Fruit fly (Drosophila melanogaster) whole organism, embryonic: Measurements from ENCODE around the gene CG17207.
"Not testable (repeated sequence)": the region's sequence is repeated elsewhere in the genome, so short reads cannot be mapped to it uniquely, and the experiment has no call there.

Experiments used
- Blimp-1 ChIP-seq: fragments of 200-800 bp; sonication (Bioruptor generic); optimal IDR thresholded peaks from 3 replicates; lab custom pipeline; 2018; ENCODE audit warnings: missing biosample characterization, missing genetic modification characterization, mild to moderate bottlenecking, moderate library complexity, missing genetic modification reagents
- CG13624 ChIP-seq: fragments of 200-800 bp; sonication (Bioruptor generic); optimal IDR thresholded peaks from 2 replicates; lab custom pipeline; 2016; ENCODE audit warnings: missing biosample characterization, missing genetic modification characterization
- CG15269 ChIP-seq: fragments of 200-800 bp; sonication (Bioruptor generic); optimal IDR thresholded peaks from 2 replicates; lab custom pipeline; 2018; ENCODE audit warnings: missing biosample characterization, mild to moderate bottlenecking, missing genetic modification characterization, moderate library complexity
- CG5180 ChIP-seq: fragments of 200-800 bp; sonication (Bioruptor generic); optimal IDR thresholded peaks from 3 replicates; lab custom pipeline; 2017; ENCODE audit warnings: missing biosample characterization, missing genetic modification characterization, mild to moderate bottlenecking, moderate library complexity, missing genetic modification reagents
- CG6272 ChIP-seq: fragments of 200-800 bp; sonication (Bioruptor generic); IDR thresholded peaks from 2 replicates; pipeline ENCODE4 v1.3.6; 2022; ENCODE audit warnings: missing biosample characterization, missing genetic modification characterization
- CG8765 ChIP-seq: fragments of 200-800 bp; sonication (Bioruptor generic); IDR thresholded peaks from 2 replicates; pipeline ENCODE4 v1.3.6; 2022; ENCODE audit warnings: missing biosample characterization, missing genetic modification characterization
- CHES-1-like ChIP-seq: fragments of 200-800 bp; sonication (Bioruptor generic); optimal IDR thresholded peaks from 2 replicates; lab custom pipeline; 2016; ENCODE audit warnings: missing biosample characterization, missing genetic modification characterization
- CTCF ChIP-seq: fragments of 200-800 bp; sonication (Bioruptor generic); optimal IDR thresholded peaks from 2 replicates; lab custom pipeline; 2017; ENCODE audit warnings: missing biosample characterization, mild to moderate bottlenecking, missing genetic modification characterization, moderate library complexity
- Deaf1 ChIP-seq: fragments of 200-800 bp; optimal IDR thresholded peaks from 3 replicates; lab custom pipeline; 2019; ENCODE audit warnings: missing biosample characterization, mild to moderate bottlenecking, missing genetic modification characterization, moderate library complexity
- Fer3 ChIP-seq: fragments of 200-800 bp; sonication (Bioruptor generic); optimal IDR thresholded peaks from 2 replicates; lab custom pipeline; 2018; ENCODE audit warnings: missing biosample characterization, mild to moderate bottlenecking, missing genetic modification characterization, moderate library complexity
- GATAe ChIP-seq: fragments of 200-800 bp; sonication (Bioruptor generic); conservative IDR thresholded peaks from 2 replicates; pipeline ENCODE4 v1.3.6; 2022; ENCODE audit warnings: missing biosample characterization, missing genetic modification characterization
- Gug ChIP-seq: fragments of 200-800 bp; sonication (Bioruptor generic); IDR thresholded peaks from 4 replicates; pipeline ENCODE4 v1.3.6; 2022; ENCODE audit warnings: missing biosample characterization, missing genetic modification characterization
- Hmr ChIP-seq: fragments of 200-800 bp; sonication (Bioruptor generic); optimal IDR thresholded peaks from 3 replicates; lab custom pipeline; 2017; ENCODE audit warnings: mild to moderate bottlenecking, missing biosample characterization, missing genetic modification reagents, missing genetic modification characterization
- Hr39 ChIP-seq: fragments of >200 bp; optimal IDR thresholded peaks from 2 replicates; lab custom pipeline; 2017
- Jarid2 ChIP-seq: fragments of 200-800 bp; sonication (Bioruptor generic); optimal IDR thresholded peaks from 3 replicates; lab custom pipeline; 2017; ENCODE audit warnings: mild to moderate bottlenecking, missing biosample characterization, missing genetic modification reagents, missing genetic modification characterization
- Med ChIP-seq: fragments of 200-800 bp; sonication (Bioruptor generic); peaks from one replicate; lab custom pipeline; 2016; ENCODE audit warnings: missing biosample characterization, missing genetic modification characterization, mild to moderate bottlenecking, inconsistent platforms, moderate library complexity
- Side ChIP-seq: fragments of 200-800 bp; sonication (Bioruptor generic); optimal IDR thresholded peaks from 2 replicates; lab custom pipeline; 2016; ENCODE audit warnings: missing biosample characterization, missing genetic modification characterization
- Tbp ChIP-seq: fragments of >200 bp; optimal IDR thresholded peaks from 2 replicates; lab custom pipeline; 2018; ENCODE audit warnings: missing biosample characterization, missing genetic modification characterization
- Trl ChIP-seq, 3 experiments: fragments of >200 bp in 2 of 3; fragments of 200-800 bp in 1 of 3; sonication (Bioruptor generic) in 1 of 3; optimal IDR thresholded peaks; 2 replicates in 1 of 3; 3 replicates in 2 of 3; lab custom pipeline; 2016 to 2017; ENCODE audit warnings: missing biosample characterization in 1 of 3, missing genetic modification characterization in 1 of 3
- abd-A ChIP-seq: fragments of 200-800 bp; sonication (Bioruptor generic); optimal IDR thresholded peaks from 3 replicates; lab custom pipeline; 2019; ENCODE audit warnings: missing biosample characterization, mild to moderate bottlenecking, missing genetic modification characterization, moderate library complexity
- cg ChIP-seq: fragments of 200-800 bp; sonication (Bioruptor generic); optimal IDR thresholded peaks from 3 replicates; lab custom pipeline; 2019; ENCODE audit warnings: missing biosample characterization, mild to moderate bottlenecking, missing genetic modification characterization, moderate library complexity
- chinmo ChIP-seq: fragments of 200-800 bp; sonication (Bioruptor generic); IDR thresholded peaks from 4 replicates; pipeline ENCODE4 v1.3.6; 2022; ENCODE audit warnings: missing biosample characterization, missing genetic modification characterization; ENCODE audit not compliant: partially characterized antibody
- chm ChIP-seq: fragments of 200-800 bp; sonication (Bioruptor generic); IDR thresholded peaks from 2 replicates; pipeline ENCODE4 v1.3.6; 2022; ENCODE audit warnings: missing biosample characterization, missing genetic modification characterization
- dimm ChIP-seq: fragments of 200-800 bp; sonication (Bioruptor generic); IDR thresholded peaks from 2 replicates; pipeline ENCODE4 v1.3.6; 2022; ENCODE audit warnings: missing biosample characterization, missing genetic modification characterization
- fd102C ChIP-seq: fragments of 200-800 bp; sonication (Bioruptor generic); optimal IDR thresholded peaks from 2 replicates; lab custom pipeline; 2018; ENCODE audit warnings: missing biosample characterization, mild to moderate bottlenecking, missing genetic modification characterization, moderate library complexity
- gcm ChIP-seq: fragments of 200-800 bp; sonication (Bioruptor generic); optimal IDR thresholded peaks from 2 replicates; lab custom pipeline; 2019; ENCODE audit warnings: missing biosample characterization, mild to moderate bottlenecking, missing genetic modification characterization, moderate library complexity
- gro ChIP-seq: fragments of 200-800 bp; sonication (Bioruptor generic); optimal IDR thresholded peaks from 2 replicates; lab custom pipeline; 2016; ENCODE audit warnings: missing biosample characterization, missing genetic modification characterization
- jumu ChIP-seq: fragments of 200-800 bp; sonication (Bioruptor generic); optimal IDR thresholded peaks from 3 replicates; lab custom pipeline; 2016; ENCODE audit warnings: missing biosample characterization, missing genetic modification characterization
- nom ChIP-seq: fragments of 200-800 bp; sonication (Bioruptor generic); optimal IDR thresholded peaks from 2 replicates; lab custom pipeline; 2017; ENCODE audit warnings: missing biosample characterization, missing genetic modification characterization, mild to moderate bottlenecking, moderate library complexity, missing genetic modification reagents
- onecut ChIP-seq: fragments of 200-800 bp; sonication (Bioruptor generic); IDR thresholded peaks from 2 replicates; pipeline ENCODE4 v1.3.6; 2022; ENCODE audit warnings: missing biosample characterization, missing genetic modification characterization
- pnt ChIP-seq: fragments of 200-800 bp; sonication (Bioruptor generic); optimal IDR thresholded peaks from 3 replicates; lab custom pipeline; 2016; ENCODE audit warnings: missing biosample characterization, missing genetic modification characterization
- prd ChIP-seq, 3 experiments: fragments of >200 bp in 2 of 3; fragments of 200-800 bp in 1 of 3; sonication (Bioruptor generic) in 1 of 3; optimal IDR thresholded peaks in 2 of 3; IDR thresholded peaks in 1 of 3; 2 replicates in 2 of 3; 3 replicates in 1 of 3; pipeline versions ENCODE4 v1.3.6 to Lab custom; 2017 to 2022; ENCODE audit warnings: missing biosample characterization in 1 of 3, missing genetic modification characterization in 1 of 3
- sens ChIP-seq: fragments of 200-800 bp; sonication (Bioruptor generic); peaks from one replicate; lab custom pipeline; 2016; ENCODE audit warnings: missing biosample characterization, missing genetic modification characterization
- sug ChIP-seq: fragments of 200-800 bp; optimal IDR thresholded peaks from 2 replicates; lab custom pipeline; 2019; ENCODE audit warnings: missing biosample characterization, mild to moderate bottlenecking, missing genetic modification characterization, moderate library complexity
- tgo ChIP-seq: fragments of 200-800 bp; sonication (Bioruptor generic); IDR thresholded peaks from 3 replicates; pipeline ENCODE4 v1.3.6; 2022; ENCODE audit warnings: missing biosample characterization, missing genetic modification characterization
- yki ChIP-seq: fragments of >200 bp; optimal IDR thresholded peaks from 3 replicates; lab custom pipeline; 2018

The CG17207 gene

DNA sequence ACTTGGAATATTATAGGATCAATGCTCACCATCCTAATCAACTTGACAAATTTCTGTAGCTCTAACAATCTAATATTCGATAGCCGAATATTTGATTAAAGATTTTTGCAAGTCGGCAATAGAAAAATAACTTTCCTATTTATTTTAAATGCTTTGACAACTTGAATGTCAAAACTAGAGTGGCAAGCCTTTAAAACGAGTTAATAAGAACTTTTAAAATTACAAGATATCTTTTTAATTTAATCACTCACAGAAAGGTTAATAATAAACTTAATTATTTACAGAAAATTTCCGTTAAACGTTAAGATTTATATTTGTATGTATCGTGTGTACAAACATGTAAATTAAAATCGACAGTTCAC lies at the start of gene CG17207, which contains the start of gene CG46427:
Gene CG17207 (minus strand): TSS at position 101 of the 362 bp plus-strand sequence.
Gene CG46427 (minus strand): TSS at position 101 of the 362 bp plus-strand sequence.
- TF ChIP-seq pnt (GFP tag; lab: Kevin White, UChicago) (no peak), gcm (GFP tag; lab: Kevin White, UChicago) (no peak), prd (optimal IDR thresholded peaks at IDR 0.05; lab: Kevin White, UChicago) (no peak), prd (GFP tag; IDR thresholded peaks at IDR 0.05; lab: Robert Waterston, UW) (no peak), GATAe (GFP tag; lab: Robert Waterston, UW) (no peak), gro (no peak), fd102C (GFP tag; lab: Kevin White, UChicago) (no peak), jumu (no peak), CG6272 (GFP tag; lab: Robert Waterston, UW) (no peak), Side (GFP tag; lab: Kevin White, UChicago) (no peak), abd-A (tag; lab: Kevin White, UChicago) (no peak), Hmr (GFP tag; lab: Kevin White, UChicago) (no peak), chinmo (GFP tag; lab: Robert Waterston, UW) (no peak), chm (no peak), dimm (GFP tag; lab: Robert Waterston, UW) (no peak), Hr39 (lab: Kevin White, UChicago) (no peak), Fer3 (no peak), CHES-1-like (GFP tag; lab: Kevin White, UChicago) (no peak), CG8765 (GFP tag; lab: Robert Waterston, UW) (no peak), sug (tag; lab: Kevin White, UChicago) (no peak)
- TF ChIP-seq, all 482 proteins: peak for 0

DNA sequence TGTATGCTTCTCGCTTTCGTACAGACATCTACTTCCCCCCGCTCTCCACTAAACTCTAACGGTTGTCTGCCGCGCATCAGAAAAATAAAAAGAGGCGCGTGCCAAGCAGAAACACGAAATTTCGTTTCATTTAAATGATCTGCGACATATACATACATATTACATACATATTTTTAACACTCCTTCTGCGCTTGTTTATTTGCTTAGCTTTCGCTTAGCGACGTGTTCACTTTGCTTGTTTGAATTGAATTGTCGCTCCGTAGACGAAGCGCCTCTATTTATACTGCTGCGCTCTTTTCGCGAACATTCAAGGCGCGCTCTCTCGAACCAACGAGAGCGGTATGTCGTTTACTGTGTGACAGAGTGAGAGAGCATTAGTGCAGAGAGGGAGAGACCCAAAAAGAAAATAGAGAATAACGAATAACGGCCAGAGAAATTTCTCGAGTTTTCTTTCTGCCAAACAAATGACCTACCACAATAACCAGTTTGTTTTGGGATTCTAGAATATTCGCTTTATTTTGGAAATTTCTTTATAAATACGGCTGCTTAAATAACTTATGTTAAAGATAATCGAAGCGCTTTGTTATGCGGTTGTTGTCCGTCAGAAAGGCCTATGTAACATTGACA lies 38.4 kb upstream of the CG17207 start:
- TF ChIP-seq onecut (GFP tag; lab: Robert Waterston, UW) (peak; percentile 71), Deaf1 (tag; lab: Kevin White, UChicago) (peak; percentile 36), Tbp (GFP tag; lab: Kevin White, UChicago) (peak; percentile 63), sug (tag; lab: Kevin White, UChicago) (peak; percentile 4), CTCF (peak; percentile 44), Gug (peak; percentile 53; the same call in 1 of the 4 replicates), Trl (optimal IDR thresholded peaks at IDR 0.05; lab: Kevin White, UChicago) (peak; percentile 71 to 86), sens (peak; percentile 61), nom (peak; percentile 11), CG5180 (GFP tag; lab: Kevin White, UChicago) (peak; percentile 91), cg (peak; percentile 41), yki (peak; percentile 15), Blimp-1 (GFP tag; lab: Kevin White, UChicago) (peak; percentile 18), Med (GFP tag; lab: Kevin White, UChicago) (peak; percentile 43), Jarid2 (GFP tag; lab: Kevin White, UChicago) (peak; percentile 88)
- not testable (repeated sequence) for TF ChIP-seq Trl (GFP tag; optimal IDR thresholded peaks at IDR 0.05; lab: Kevin White, UChicago)

DNA sequence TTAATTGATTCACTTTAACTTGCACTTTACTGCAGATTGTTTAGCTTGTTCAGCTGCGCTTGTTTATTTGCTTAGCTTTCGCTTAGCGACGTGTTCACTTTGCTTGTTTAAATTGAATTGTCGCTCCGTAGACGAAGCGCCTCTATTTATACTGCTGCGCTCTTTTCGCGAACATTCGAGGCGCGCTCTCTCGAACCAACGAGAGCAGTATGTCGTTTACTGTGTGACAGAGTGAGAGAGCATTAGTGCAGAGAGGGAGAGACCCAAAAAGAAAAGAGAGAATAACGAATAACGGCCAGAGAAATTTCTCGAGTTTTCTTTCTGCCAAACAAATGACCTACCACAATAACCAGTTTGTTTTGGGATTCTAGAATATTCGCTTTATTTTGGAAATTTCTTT lies 28.7 kb upstream of the CG17207 start, which contains the start of gene Hsp70Ba:
Gene Hsp70Ba (minus strand): TSS at position 102 of the 400 bp plus-strand sequence.
- peak; percentile 66 for TF ChIP-seq onecut (GFP tag; lab: Robert Waterston, UW)
- TF ChIP-seq Trl (optimal IDR thresholded peaks at IDR 0.05; lab: Kevin White, UChicago) = peak in 1 of 2 experiments; percentile 70
- not testable (repeated sequence) for TF ChIP-seq Trl (GFP tag; optimal IDR thresholded peaks at IDR 0.05; lab: Kevin White, UChicago)

DNA sequence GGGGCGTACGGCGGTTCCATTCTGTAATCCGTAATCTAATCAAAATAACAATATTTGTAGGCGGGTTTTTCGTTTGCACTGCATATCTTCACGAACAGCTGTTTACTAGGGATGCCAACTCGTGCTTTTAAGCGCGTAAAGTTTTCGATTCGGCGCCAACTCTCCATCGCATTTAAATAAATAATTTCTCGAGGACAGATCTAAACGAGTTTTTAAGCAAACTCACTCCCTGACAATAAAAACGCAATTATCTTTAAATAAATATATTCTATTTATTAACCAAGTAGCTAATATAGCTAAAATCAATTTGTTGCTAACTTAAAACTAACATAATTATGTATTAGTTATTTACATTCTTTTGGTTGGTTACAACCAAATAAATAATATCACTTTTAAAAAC lies 26.3 kb upstream of the CG17207 start, which contains the start of gene CG5608:
Gene CG5608 (minus strand): TSS at position 101 of the 400 bp plus-strand sequence.
- TF ChIP-seq CG13624 (GFP tag; lab: Kevin White, UChicago); CG15269 (tag; lab: Kevin White, UChicago); tgo (GFP tag; lab: Robert Waterston, UW): not testable (repeated sequence)
- TF ChIP-seq, all 482 proteins: peak for 0; not testable (repeated sequence) for 482
